Worm (Caenorhabditis elegans): ENCODE measurements around the gene Y57G11B.2.

DNA sequence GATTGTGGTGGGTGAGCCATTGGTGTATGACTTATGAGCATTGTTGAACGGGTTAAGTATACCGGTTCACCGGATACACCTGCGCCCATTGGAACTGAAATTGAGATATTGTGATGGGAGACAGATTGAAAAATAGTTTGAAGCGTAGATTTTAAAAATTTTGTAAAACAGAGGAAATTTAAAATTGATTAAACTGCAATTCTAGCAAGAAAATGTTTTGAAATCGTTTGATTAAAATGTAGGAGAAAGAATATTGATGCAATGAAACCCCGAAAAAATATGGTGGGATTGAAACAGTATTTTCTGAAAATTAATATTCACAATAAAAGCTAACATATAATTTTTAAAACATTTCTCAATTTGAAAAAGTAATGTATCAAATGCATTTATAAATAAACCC is 10.4 kb upstream of the Y57G11B.2 start, which contains the start of gene Y57G11B.6:
- TF ChIP-seq Y95B8A.8 (GFP tag; IDR thresholded peaks at IDR 0.05) (no peak), snpc-3.4 (tag; optimal IDR thresholded peaks at IDR 0.05) (no peak), ama-1 (optimal IDR thresholded peaks at IDR 0.05) (no peak), ama-1 (GFP tag; optimal IDR thresholded peaks at IDR 0.05) (no peak), ceh-100 (GFP tag; IDR thresholded peaks at IDR 0.05) (no peak), attf-5 (GFP tag; optimal IDR thresholded peaks at IDR 0.05) (no peak), unc-62 (GFP tag; optimal IDR thresholded peaks at IDR 0.05) (no peak), hlh-12 (tag; optimal IDR thresholded peaks at IDR 0.05) (no peak), attf-3 (GFP tag; conservative IDR thresholded peaks at IDR 0.05) (no peak), lsl-1 (GFP tag; optimal IDR thresholded peaks at IDR 0.05) (no peak), sdz-38 (tag; optimal IDR thresholded peaks at IDR 0.05) (no peak)

All from whole organism, young adult.